Worm (Caenorhabditis elegans) whole organism, L1 larva: ENCODE data around the gene lipl-2.

ENCODE experiments used
- C16A3.4 ChIP-seq: fragments of 150-350 bp; optimal IDR thresholded peaks from 2 replicates; lab custom pipeline; 2014; ENCODE audit warnings: missing biosample characterization, missing genetic modification characterization
- Y116A8C.19 ChIP-seq: sonication (generic microtip); optimal IDR thresholded peaks from 2 replicates; lab custom pipeline; 2016; ENCODE audit warnings: missing compliant biosample characterization, missing genetic modification characterization, borderline replicate concordance
- ceh-63 ChIP-seq: fragments of 200-800 bp; sonication (Bioruptor generic); optimal IDR thresholded peaks from 2 replicates; lab custom pipeline; 2018; ENCODE audit warnings: mild to moderate bottlenecking, missing genetic modification characterization, missing compliant biosample characterization
- ceh-82 ChIP-seq, 3 experiments: fragments of 150-350 bp in 1 of 3; sonication (generic microtip) in 2 of 3; optimal IDR thresholded peaks; 2 replicates each; lab custom pipeline; 2014 to 2017; ENCODE audit warnings: missing biosample characterization in 3 of 3, missing genetic modification characterization in 3 of 3
- ceh-88 ChIP-seq: fragments of 200-800 bp; sonication (Bioruptor generic); IDR thresholded peaks from 2 replicates; pipeline ENCODE4 v1.3.6; 2022; ENCODE audit warnings: missing genetic modification characterization, missing compliant biosample characterization
- ces-1 ChIP-seq: fragments of 150-350 bp; optimal IDR thresholded peaks from 2 replicates; lab custom pipeline; 2014; ENCODE audit warnings: missing biosample characterization, missing genetic modification reagents, missing genetic modification characterization
- dpl-1 ChIP-seq, 3 experiments: fragments of 150-350 bp in 2 of 3; sonication (generic microtip) in 1 of 3; optimal IDR thresholded peaks; 2 replicates each; lab custom pipeline; 2014 to 2017; ENCODE audit warnings: missing biosample characterization in 3 of 3, missing genetic modification characterization in 3 of 3, missing genetic modification reagents in 3 of 3
- dsc-1 ChIP-seq: sonication (generic microtip); optimal IDR thresholded peaks from 2 replicates; lab custom pipeline; 2016; ENCODE audit warnings: mild to moderate bottlenecking, missing genetic modification characterization, missing compliant biosample characterization
- efl-1 ChIP-seq, 4 experiments: fragments of 150-350 bp; optimal IDR thresholded peaks in 3 of 4; peaks in 1 of 4; 1 replicate in 1 of 4; 2 replicates in 3 of 4; lab custom pipeline; 2014; ENCODE audit warnings: missing biosample characterization in 2 of 4, missing genetic modification characterization in 2 of 4, missing genetic modification reagents in 2 of 4
- elt-2 ChIP-seq: sonication (generic microtip); optimal IDR thresholded peaks from 2 replicates; lab custom pipeline; 2016; ENCODE audit warnings: missing genetic modification characterization, mild to moderate bottlenecking, inconsistent platforms, missing compliant biosample characterization, missing genetic modification reagents
- ets-5 ChIP-seq: fragments of 200-800 bp; sonication (Bioruptor generic); IDR thresholded peaks from 2 replicates; pipeline ENCODE4 v1.3.6; 2022; ENCODE audit warnings: missing genetic modification characterization, missing compliant biosample characterization
- fkh-10 ChIP-seq: sonication (generic microtip); optimal IDR thresholded peaks from 2 replicates; lab custom pipeline; 2017; ENCODE audit warnings: missing biosample characterization, missing genetic modification reagents, missing genetic modification characterization
- fkh-4 ChIP-seq: sonication (generic microtip); optimal IDR thresholded peaks from 2 replicates; lab custom pipeline; 2016; ENCODE audit warnings: missing compliant biosample characterization, missing genetic modification characterization, borderline replicate concordance
- hlh-17 ChIP-seq: fragments of 200-800 bp; sonication (Bioruptor generic); optimal IDR thresholded peaks from 2 replicates; lab custom pipeline; 2018; ENCODE audit warnings: missing genetic modification characterization, mild to moderate bottlenecking, missing compliant biosample characterization, moderate library complexity, borderline replicate concordance
- hpl-2 ChIP-seq: fragments of 150-350 bp; optimal IDR thresholded peaks from 2 replicates; lab custom pipeline; 2014; ENCODE audit warnings: missing biosample characterization, missing genetic modification reagents, missing genetic modification characterization
- lin-13 ChIP-seq: fragments of 150-350 bp; optimal IDR thresholded peaks from 2 replicates; lab custom pipeline; 2014; ENCODE audit warnings: missing biosample characterization, missing genetic modification reagents, missing genetic modification characterization
- lin-14 ChIP-seq: fragments of 200-800 bp; sonication (Bioruptor generic); optimal IDR thresholded peaks from 2 replicates; lab custom pipeline; 2018; ENCODE audit warnings: mild to moderate bottlenecking, missing genetic modification characterization, moderate library complexity, missing compliant biosample characterization
- lin-39 ChIP-seq: fragments of 150-350 bp; optimal IDR thresholded peaks from 2 replicates; lab custom pipeline; 2014; ENCODE audit warnings: missing biosample characterization, missing genetic modification reagents, missing genetic modification characterization
- lsy-2 ChIP-seq, 2 experiments: fragments of 150-350 bp; optimal IDR thresholded peaks; 2 replicates each; lab custom pipeline; 2014; ENCODE audit warnings: missing biosample characterization in 2 of 2, missing genetic modification characterization in 2 of 2
- mdl-1 ChIP-seq, 2 experiments: fragments of 150-350 bp; optimal IDR thresholded peaks; 2 replicates each; lab custom pipeline; 2014 to 2017; ENCODE audit warnings: missing biosample characterization in 2 of 2, missing genetic modification characterization in 2 of 2, inconsistent platforms in 1 of 2
- mef-2 ChIP-seq: fragments of 150-350 bp; optimal IDR thresholded peaks from 2 replicates; lab custom pipeline; 2014; ENCODE audit warnings: missing biosample characterization, missing genetic modification characterization
- mep-1 ChIP-seq: fragments of 150-350 bp; optimal IDR thresholded peaks from 2 replicates; lab custom pipeline; 2014; ENCODE audit warnings: missing biosample characterization, missing genetic modification characterization
- nhr-19 ChIP-seq: fragments of 200-800 bp; sonication (Bioruptor generic); conservative IDR thresholded peaks from 2 replicates; pipeline ENCODE4 v1.3.6; 2022; ENCODE audit warnings: missing genetic modification characterization, missing compliant biosample characterization
- nhr-47 ChIP-seq: sonication (generic microtip); optimal IDR thresholded peaks from 2 replicates; lab custom pipeline; 2016; ENCODE audit warnings: mild to moderate bottlenecking, missing genetic modification characterization, moderate library complexity, missing compliant biosample characterization
- nhr-71 ChIP-seq: sonication (generic microtip); optimal IDR thresholded peaks from 2 replicates; lab custom pipeline; 2016; ENCODE audit warnings: mild to moderate bottlenecking, missing genetic modification characterization, moderate library complexity, missing compliant biosample characterization
- nhr-76 ChIP-seq: sonication (generic microtip); optimal IDR thresholded peaks from 2 replicates; lab custom pipeline; 2017; ENCODE audit warnings: missing biosample characterization, missing genetic modification characterization
- nhr-77 ChIP-seq: fragments of 150-350 bp; optimal IDR thresholded peaks from 2 replicates; lab custom pipeline; 2014; ENCODE audit warnings: missing biosample characterization, missing genetic modification characterization
- nhr-85 ChIP-seq: sonication (generic microtip); peaks from one replicate; lab custom pipeline; 2016; ENCODE audit warnings: missing genetic modification characterization, inconsistent platforms, missing compliant biosample characterization
- pqm-1 ChIP-seq: sonication (generic microtip); optimal IDR thresholded peaks from 3 replicates; lab custom pipeline; 2017; ENCODE audit warnings: missing biosample characterization, missing genetic modification characterization
- snu-23 ChIP-seq: sonication (generic microtip); optimal IDR thresholded peaks from 2 replicates; lab custom pipeline; 2016; ENCODE audit warnings: missing genetic modification characterization, missing compliant biosample characterization
- sox-4 ChIP-seq: sonication (generic microtip); optimal IDR thresholded peaks from 2 replicates; lab custom pipeline; 2016; ENCODE audit warnings: missing genetic modification characterization, missing compliant biosample characterization
- sptf-1 ChIP-seq: fragments of 150-350 bp; optimal IDR thresholded peaks from 2 replicates; lab custom pipeline; 2014; ENCODE audit warnings: missing biosample characterization, missing genetic modification characterization
- swsn-7 ChIP-seq: sonication (generic microtip); optimal IDR thresholded peaks from 2 replicates; lab custom pipeline; 2016; ENCODE audit warnings: missing genetic modification characterization, missing compliant biosample characterization
- tbx-2 ChIP-seq: sonication (generic microtip); optimal IDR thresholded peaks from 2 replicates; lab custom pipeline; 2016; ENCODE audit warnings: missing genetic modification characterization, missing compliant biosample characterization
- unc-30 ChIP-seq: sonication (generic microtip); optimal IDR thresholded peaks from 2 replicates; lab custom pipeline; 2017; ENCODE audit warnings: missing biosample characterization, missing genetic modification characterization
- unc-62 ChIP-seq: fragments of 150-350 bp; optimal IDR thresholded peaks from 2 replicates; lab custom pipeline; 2014; ENCODE audit warnings: missing biosample characterization, missing genetic modification reagents, missing genetic modification characterization
- unc-98 ChIP-seq: fragments of 200-800 bp; sonication (Bioruptor generic); IDR thresholded peaks from 2 replicates; pipeline ENCODE4 v1.3.6; 2022; ENCODE audit warnings: missing genetic modification characterization, missing compliant biosample characterization
- xbp-1 ChIP-seq: sonication (generic microtip); optimal IDR thresholded peaks from 2 replicates; lab custom pipeline; 2016; ENCODE audit warnings: missing genetic modification characterization, missing compliant biosample characterization

Gene lipl-2

ce11 chrV:9765622-9766021 is 25.7 kb upstream of the lipl-2 start (continued):
- TF ChIP-seq fkh-4 (tag; lab: Kevin White, UChicago) (no peak), dsc-1 (tag; lab: Kevin White, UChicago) (no peak), tbx-2 (tag; lab: Kevin White, UChicago) (peak; percentile 17), mdl-1 (tag; optimal IDR thresholded peaks at IDR 0.05; lab: Kevin White, UChicago) (no peak), sox-4 (tag; lab: Kevin White, UChicago) (no peak), lin-13 (GFP tag; lab: Kevin White, UChicago) (no peak), unc-62 (GFP tag; lab: Kevin White, UChicago) (no peak), dpl-1 (GFP tag; optimal IDR thresholded peaks at IDR 0.05; lab: Kevin White, UChicago) (no peak), ceh-88 (GFP tag; lab: Robert Waterston, UW) (no peak)

DNA sequence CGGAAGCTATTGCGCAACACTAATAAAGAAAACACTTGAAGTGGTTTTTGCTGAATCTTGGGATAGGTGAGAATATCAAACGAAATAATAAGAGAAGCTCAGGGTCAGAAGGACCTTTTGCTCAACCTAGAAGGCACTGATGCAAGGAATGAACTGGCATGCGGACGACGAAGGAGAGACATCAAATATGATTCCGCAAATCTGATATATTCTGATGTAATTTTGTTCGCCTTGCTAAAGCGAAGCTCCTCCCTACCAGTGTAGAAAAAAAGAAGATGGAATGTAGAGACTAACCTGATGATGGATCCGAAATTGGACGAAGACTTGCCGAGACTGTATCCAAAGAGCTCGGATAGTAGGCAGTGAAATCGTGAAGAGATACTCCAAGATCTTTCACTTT is 23.4 kb upstream of the lipl-2 start:
- TF ChIP-seq efl-1 (optimal IDR thresholded peaks at IDR 0.05; lab: Kevin White, UChicago) = no peak
- peak in 1 of 2 experiments; percentile 58 for TF ChIP-seq efl-1 (GFP tag; optimal IDR thresholded peaks at IDR 0.05 in 1 of 2; lab: Kevin White, UChicago)
- peak; percentile 97 for TF ChIP-seq ces-1
- TF ChIP-seq lin-14 (GFP tag; lab: Kevin White, UChicago) = peak; percentile 22
- TF ChIP-seq lin-39 (tag; lab: Kevin White, UChicago) = no peak
- peak; percentile 34 for TF ChIP-seq fkh-10 (GFP tag; lab: Kevin White, UChicago)

DNA sequence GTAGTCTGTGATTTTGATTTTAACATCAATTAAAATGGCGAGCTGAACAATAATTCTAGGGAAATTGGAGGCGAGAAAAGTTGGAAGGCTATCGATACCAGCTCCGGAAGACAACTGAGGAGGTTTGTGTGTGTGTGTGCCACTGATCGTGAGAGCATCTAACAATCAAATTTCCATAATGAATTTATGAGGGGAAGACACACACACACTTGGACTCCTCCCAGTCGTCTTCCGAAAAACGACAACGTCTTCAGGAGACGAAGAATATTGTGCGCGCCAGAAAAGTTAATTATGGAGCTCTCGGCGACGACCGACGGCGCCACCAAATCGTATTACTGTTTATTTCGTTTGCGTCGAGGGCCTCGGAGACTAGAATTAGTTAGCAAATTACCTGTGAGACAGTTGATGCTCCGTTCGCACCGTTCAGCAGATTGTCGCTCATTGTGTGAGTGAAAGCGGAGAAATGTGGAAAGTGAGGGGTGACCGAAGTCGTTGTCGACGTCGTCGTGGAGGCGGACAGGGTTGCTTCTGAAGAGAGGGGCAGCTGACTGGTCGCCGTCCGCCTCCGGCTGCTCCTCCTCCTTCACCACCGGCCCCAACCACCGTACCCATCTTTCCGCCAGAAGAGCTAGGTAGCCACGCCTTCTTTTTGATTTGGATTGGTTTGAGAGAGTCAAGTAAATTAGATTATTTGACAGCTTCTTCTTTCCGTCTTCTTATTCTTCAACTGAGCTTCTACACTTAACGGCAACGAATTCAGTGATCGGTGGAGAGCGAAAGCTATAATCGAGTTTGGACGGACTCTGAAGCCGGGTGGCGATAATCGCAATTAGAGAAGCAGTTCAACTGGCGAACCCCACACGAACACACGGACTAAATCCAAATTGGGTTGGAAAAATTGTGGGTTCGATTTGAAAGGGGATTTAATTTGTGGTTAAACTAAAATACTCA is 22.3 kb upstream of the lipl-2 start, which contains the start of gene unc-42:
unc-42 (minus strand) TSS at position 564 of the 951 bp plus-strand sequence.
- TF ChIP-seq ceh-82 (tag; optimal IDR thresholded peaks at IDR 0.05; lab: Kevin White, UChicago) = peak in 1 of 3 experiments; percentile 28
- no peak for TF ChIP-seq unc-30
- TF ChIP-seq swsn-7 (tag; lab: Kevin White, UChicago) = peak; percentile 16
- TF ChIP-seq unc-98 (GFP tag; lab: Robert Waterston, UW) = no peak
- TF ChIP-seq lin-14 (GFP tag; lab: Kevin White, UChicago) = peak; percentile 80
- peak; percentile 30 for TF ChIP-seq nhr-71 (tag; lab: Kevin White, UChicago)
- no peak for TF ChIP-seq C16A3.4 (tag; lab: Kevin White, UChicago)
- peak; percentile 50 for TF ChIP-seq nhr-47 (tag; lab: Kevin White, UChicago)
- peak; percentile 35 for TF ChIP-seq tbx-2 (tag; lab: Kevin White, UChicago)
- no peak for TF ChIP-seq efl-1 (optimal IDR thresholded peaks at IDR 0.05; lab: Kevin White, UChicago)
- TF ChIP-seq efl-1 (GFP tag; optimal IDR thresholded peaks at IDR 0.05 in 1 of 2; lab: Kevin White, UChicago) = peak in 1 of 2 experiments; percentile 76
- no peak for TF ChIP-seq xbp-1 (tag; lab: Kevin White, UChicago)
- TF ChIP-seq fkh-10 (GFP tag; lab: Kevin White, UChicago) = peak; percentile 88
- TF ChIP-seq ces-1 = peak; percentile 100
- TF ChIP-seq mep-1 = no peak
- no peak for TF ChIP-seq nhr-76 (tag; lab: Kevin White, UChicago)
- TF ChIP-seq lsy-2 (tag; optimal IDR thresholded peaks at IDR 0.05; lab: Kevin White, UChicago) = peak in 1 of 2 experiments; percentile 53
- TF ChIP-seq, all 84 proteins: peak for 10

DNA sequence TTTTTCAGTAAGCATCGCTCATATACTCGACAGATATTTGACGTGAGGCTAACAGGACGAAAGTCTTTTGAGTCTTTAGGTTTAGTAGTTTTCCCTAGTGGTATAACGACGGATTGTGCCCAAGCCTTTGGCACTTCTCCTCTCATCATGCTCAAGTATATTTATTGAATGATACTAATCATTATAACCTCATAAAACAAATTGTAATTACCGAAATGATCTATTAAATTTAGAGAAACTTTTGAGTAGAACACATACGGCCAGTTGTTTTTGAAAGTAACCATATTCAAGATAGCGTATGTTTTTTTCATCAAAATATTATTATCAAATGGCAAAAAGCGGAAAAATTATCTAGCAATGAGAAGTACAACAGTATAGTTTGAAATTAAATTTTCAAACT is 20.1 kb upstream of the lipl-2 start:
- TF ChIP-seq snu-23 (no peak), hlh-17 (no peak), Y116A8C.19 (tag; lab: Kevin White, UChicago) (no peak), lin-13 (GFP tag; lab: Kevin White, UChicago) (no peak), ets-5 (GFP tag; lab: Robert Waterston, UW) (no peak), sox-4 (tag; lab: Kevin White, UChicago) (no peak), nhr-19 (no peak), elt-2 (tag; lab: Kevin White, UChicago) (no peak), mef-2 (tag; lab: Kevin White, UChicago) (no peak), pqm-1 (tag; lab: Kevin White, UChicago) (no peak), nhr-85 (tag; lab: Kevin White, UChicago) (no peak), dpl-1 (GFP tag; optimal IDR thresholded peaks at IDR 0.05; lab: Kevin White, UChicago) (no peak), ceh-63 (GFP tag; lab: Kevin White, UChicago) (no peak), nhr-77 (no peak), hpl-2 (GFP tag; lab: Kevin White, UChicago) (no peak), lsy-2 (tag; optimal IDR thresholded peaks at IDR 0.05; lab: Kevin White, UChicago) (no peak), sptf-1 (tag; lab: Kevin White, UChicago) (no peak), nhr-71 (tag; lab: Kevin White, UChicago) (no peak), swsn-7 (tag; lab: Kevin White, UChicago) (no peak)
